Worm (Caenorhabditis elegans): ENCODE measurements around the gene Y67H2A.10.
A peak's percentile ranks its signal among the peaks of the same experiment; 100 is the strongest.

Gene Y67H2A.10

DNA sequence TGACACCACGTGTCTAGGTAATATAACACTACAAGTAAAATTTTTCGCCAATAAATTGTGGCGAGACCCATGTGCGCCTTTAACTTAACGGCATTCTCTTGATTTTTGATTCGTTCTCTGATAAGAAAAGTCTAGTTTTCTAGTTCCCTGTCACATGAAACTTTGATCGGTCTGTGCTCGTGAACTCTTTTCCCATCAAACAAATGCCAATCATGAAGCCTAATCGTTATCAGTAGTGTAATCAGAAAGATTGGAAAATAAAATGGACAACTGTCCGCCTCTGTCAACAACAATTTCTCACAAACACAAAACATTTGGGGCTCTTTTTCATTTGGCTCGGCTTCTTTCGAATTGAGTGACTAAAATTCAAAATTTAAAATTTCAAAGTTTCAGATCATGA is 35.5 kb downstream of the Y67H2A.10 start, which contains the start of gene ttr-45 (continued):
- TF ChIP-seq F57A8.1 (GFP tag; optimal IDR thresholded peaks at IDR 0.05) (no peak), B0019.2 (GFP tag; conservative IDR thresholded peaks at IDR 0.05) (no peak), aptf-2 (GFP tag; conservative IDR thresholded peaks at IDR 0.05) (no peak), F37B4.10 (GFP tag; IDR thresholded peaks at IDR 0.05) (no peak), madf-3 (GFP tag; IDR thresholded peaks at IDR 0.05) (no peak), snpc-4 (GFP tag; optimal IDR thresholded peaks at IDR 0.05) (no peak), snpc-4 (tag; optimal IDR thresholded peaks at IDR 0.05) (no peak), zim-3 (tag; optimal IDR thresholded peaks at IDR 0.05) (no peak), rcor-1 (GFP tag; IDR thresholded peaks at IDR 0.05) (no peak), lsl-1 (GFP tag; optimal IDR thresholded peaks at IDR 0.05) (no peak), Y56A3A.18 (GFP tag; IDR thresholded peaks at IDR 0.05) (0 out of 2 replicates have a peak, but pooled peaks have one; percentile 12), tbp1 (GFP tag; optimal IDR thresholded peaks at IDR 0.05) (peak; percentile 27), ama-1 (optimal IDR thresholded peaks at IDR 0.05) (no peak), ama-1 (GFP tag; optimal IDR thresholded peaks at IDR 0.05) (no peak), hsf-1 (GFP tag; IDR thresholded peaks at IDR 0.05) (no peak), nhr-27 (tag; optimal IDR thresholded peaks at IDR 0.05) (no peak), pbrm-1 (GFP tag; IDR thresholded peaks at IDR 0.05) (no peak), ztf-18 (tag; optimal IDR thresholded peaks at IDR 0.05) (no peak), repo-1 (tag; optimal IDR thresholded peaks at IDR 0.05) (no peak), ceh-58 (GFP tag; IDR thresholded peaks at IDR 0.05) (no peak), madf-10 (tag; optimal IDR thresholded peaks at IDR 0.05) (peak; percentile 36), D2030.7 (GFP tag; IDR thresholded peaks at IDR 0.05) (no peak), nhr-80 (tag; optimal IDR thresholded peaks at IDR 0.05) (peak; percentile 94), let-607 (tag; optimal IDR thresholded peaks at IDR 0.05) (peak; percentile 28 to 58), lin-35 (GFP tag; optimal IDR thresholded peaks at IDR 0.05) (no peak), B0261.1 (tag; optimal IDR thresholded peaks at IDR 0.05) (no peak), mxl-1 (tag; optimal IDR thresholded peaks at IDR 0.05) (no peak), lin-40 (tag; optimal IDR thresholded peaks at IDR 0.05) (peak; percentile 44), ztf-22 (GFP tag; optimal IDR thresholded peaks at IDR 0.05) (peak; percentile 48), ceh-91 (GFP tag; IDR thresholded peaks at IDR 0.05) (no peak), gei-17 (GFP tag; optimal IDR thresholded peaks at IDR 0.05) (no peak), mel-28 (tag; optimal IDR thresholded peaks at IDR 0.05; ENCODE audit: borderline replicate concordance) (no peak), F55B11.4 (tag; optimal IDR thresholded peaks at IDR 0.05; ENCODE audit: borderline replicate concordance, insufficient read depth) (no peak), cebp-1 (GFP tag; IDR thresholded peaks at IDR 0.05) (no peak), cebp-1 (tag; optimal IDR thresholded peaks at IDR 0.05) (peak; percentile 53), T07F8.4 (tag; optimal IDR thresholded peaks at IDR 0.05) (no peak), dox-1 (GFP tag; IDR thresholded peaks at IDR 0.05) (0 out of 2 replicates have a peak, but pooled peaks have one; percentile 25)

DNA sequence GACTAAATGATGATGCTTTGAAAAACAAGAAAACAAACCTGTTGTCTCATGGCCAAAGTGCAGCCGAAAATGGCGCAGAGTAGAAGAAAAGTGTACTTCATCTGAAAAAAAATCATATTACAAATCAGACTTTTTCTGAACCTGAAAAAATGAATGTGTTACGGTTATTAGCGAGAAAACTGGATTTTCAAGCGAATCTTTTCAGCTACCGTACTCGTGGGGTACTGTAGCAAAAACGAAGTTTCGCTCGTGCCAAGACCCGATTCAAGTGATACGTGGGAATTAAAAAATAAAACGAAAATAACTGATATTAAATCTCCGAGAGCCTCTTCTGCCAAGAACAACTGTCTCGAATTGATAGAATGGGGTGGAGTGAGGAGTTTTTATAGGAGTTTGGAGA is 37.1 kb downstream of the Y67H2A.10 start, which contains the start of gene ttr-51:
ttr-51 (minus strand) TSS at position 101 of the 400 bp plus-strand sequence.
- TF ChIP-seq D2030.7 (GFP tag; IDR thresholded peaks at IDR 0.05), result no peak

DNA sequence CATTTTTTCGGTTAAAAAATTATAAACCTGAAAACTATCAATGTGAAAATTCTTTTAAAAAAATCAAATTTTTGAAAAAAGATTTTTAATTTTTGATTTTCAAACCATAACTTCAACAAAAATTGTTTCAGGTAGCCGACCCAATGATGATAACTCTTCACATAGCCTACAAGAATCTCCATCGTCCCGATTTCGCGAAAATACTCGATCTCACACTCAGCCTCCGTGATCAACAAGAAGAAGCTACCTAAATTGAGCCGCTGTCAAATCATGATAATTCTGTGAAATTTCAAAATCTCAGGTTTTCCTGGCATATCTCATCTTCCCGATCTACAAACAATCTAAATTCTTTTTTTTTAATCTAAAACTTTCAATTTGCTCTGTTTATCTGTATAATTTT is 39.1 kb downstream of the Y67H2A.10 start:
- no peak for TF ChIP-seq die-1 (tag; optimal IDR thresholded peaks at IDR 0.05)
- peak; percentile 63; the same call in 1 of the 2 replicates for TF ChIP-seq Y53G8AR.9 (GFP tag; conservative IDR thresholded peaks at IDR 0.05)
- peak; percentile 11 for TF ChIP-seq repo-1 (tag; optimal IDR thresholded peaks at IDR 0.05)
- TF ChIP-seq egrh-3 (GFP tag; IDR thresholded peaks at IDR 0.05), result no peak
- TF ChIP-seq lir-1 (GFP tag; conservative IDR thresholded peaks at IDR 0.05), result no peak
- TF ChIP-seq Y56A3A.18 (GFP tag; IDR thresholded peaks at IDR 0.05), result 0 out of 2 replicates have a peak, but pooled peaks have one; percentile 11
- TF ChIP-seq sdz-38 (tag; optimal IDR thresholded peaks at IDR 0.05), result no peak
- no peak for TF ChIP-seq nhr-120 (GFP tag; IDR thresholded peaks at IDR 0.05)
- TF ChIP-seq madf-3 (GFP tag; IDR thresholded peaks at IDR 0.05), result no peak
- no peak for TF ChIP-seq B0019.2 (GFP tag; conservative IDR thresholded peaks at IDR 0.05)
- no peak for TF ChIP-seq attf-3 (GFP tag; conservative IDR thresholded peaks at IDR 0.05)
- TF ChIP-seq nhr-179 (tag; optimal IDR thresholded peaks at IDR 0.05), result no peak
- TF ChIP-seq bed-1 (GFP tag; IDR thresholded peaks at IDR 0.05), result no peak
- no peak for TF ChIP-seq hmg-20 (GFP tag; IDR thresholded peaks at IDR 0.05)
- TF ChIP-seq F37B4.10 (GFP tag; IDR thresholded peaks at IDR 0.05), result 0 out of 2 replicates have a peak, but pooled peaks have one; percentile 43
- TF ChIP-seq cebp-2 (GFP tag; IDR thresholded peaks at IDR 0.05), result 0 out of 2 replicates have a peak, but pooled peaks have one; percentile 63

All from whole organism, young adult.